Worm (Caenorhabditis elegans): Measurements from ENCODE around the gene unc-46.

unc-46 gene

DNA sequence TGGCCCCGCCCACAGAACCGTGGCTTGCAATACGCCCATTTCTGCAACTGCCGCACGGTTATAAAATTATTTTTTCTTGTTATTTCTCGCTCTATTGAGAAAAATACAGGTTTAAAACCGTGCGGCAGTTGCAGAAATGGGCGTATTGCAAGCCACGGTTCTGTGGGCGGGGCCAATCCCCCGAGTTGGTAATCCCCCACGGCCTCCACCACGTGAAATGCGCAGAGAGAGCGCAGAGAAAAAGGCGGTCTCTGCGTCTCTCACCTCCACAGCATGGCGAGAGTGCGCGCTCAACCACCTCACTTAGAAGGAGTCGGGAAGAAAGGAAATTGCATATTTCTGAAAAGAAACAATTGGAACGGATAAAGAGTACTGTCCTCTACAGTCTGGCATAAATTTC, 51.6 kb downstream of the unc-46 start:
- TF ChIP-seq tbx-2 (tag; optimal IDR thresholded peaks at IDR 0.05) (peak; percentile 10), nhr-19 (GFP tag; conservative IDR thresholded peaks at IDR 0.05) (peak; percentile 93), isw-1 (GFP tag; IDR thresholded peaks at IDR 0.05) (peak; percentile 80), nhr-71 (tag; optimal IDR thresholded peaks at IDR 0.05) (peak; percentile 45), efl-1 (optimal IDR thresholded peaks at IDR 0.05) (peak in 1 of 2 experiments; percentile 4), efl-1 (GFP tag; optimal IDR thresholded peaks at IDR 0.05 in 1 of 2) (peak in 1 of 2 experiments; percentile 53), ceh-88 (GFP tag; IDR thresholded peaks at IDR 0.05) (peak; percentile 68), rnt-1 (tag; optimal IDR thresholded peaks at IDR 0.05) (peak; percentile 59), unc-98 (GFP tag; IDR thresholded peaks at IDR 0.05) (peak; percentile 75), mab-9 (GFP tag; IDR thresholded peaks at IDR 0.05) (peak; percentile 90), nhr-47 (tag; optimal IDR thresholded peaks at IDR 0.05) (peak; percentile 48), grh-1 (GFP tag; IDR thresholded peaks at IDR 0.05) (peak; percentile 93)

Data from whole organism, L1 larva.